Worm (Caenorhabditis elegans) whole organism, mixed stage, embryonic: ENCODE data around the gene str-222.

Experiments
- ceh-43 ChIP-seq: fragments of 200-800 bp; sonication (Bioruptor generic); optimal IDR thresholded peaks from 2 replicates; lab custom pipeline; 2018; ENCODE audit warnings: mild to moderate bottlenecking, missing genetic modification characterization, moderate library complexity, missing compliant biosample characterization
- cnd-1 ChIP-seq: fragments of 200-800 bp; sonication (Bioruptor generic); optimal IDR thresholded peaks from 2 replicates; lab custom pipeline; 2018; ENCODE audit warnings: mild to moderate bottlenecking, missing genetic modification characterization, missing compliant biosample characterization
- drap-1 ChIP-seq: fragments of 200-800 bp; sonication (Bioruptor generic); optimal IDR thresholded peaks from 3 replicates; lab custom pipeline; 2018; ENCODE audit warnings: mild to moderate bottlenecking, missing genetic modification characterization, missing compliant biosample characterization
- elt-1 ChIP-seq: sonication (generic microtip); optimal IDR thresholded peaks from 2 replicates; lab custom pipeline; 2017; ENCODE audit warnings: missing genetic modification characterization, mild to moderate bottlenecking, missing compliant biosample characterization, antibody characterized with exemption, moderate library complexity, borderline replicate concordance; ENCODE audit not compliant: insufficient read depth
- elt-3 ChIP-seq: fragments of 150-350 bp; optimal IDR thresholded peaks from 2 replicates; lab custom pipeline; 2014; ENCODE audit warnings: missing biosample characterization, missing genetic modification characterization
- flh-1 ChIP-seq: fragments of 200-800 bp; sonication (Bioruptor generic); optimal IDR thresholded peaks from 2 replicates; lab custom pipeline; 2018; ENCODE audit warnings: mild to moderate bottlenecking, missing genetic modification characterization, moderate library complexity, missing compliant biosample characterization
- ham-2 ChIP-seq: fragments of 200-800 bp; sonication (Bioruptor generic); optimal IDR thresholded peaks from 2 replicates; lab custom pipeline; 2018; ENCODE audit warnings: mild to moderate bottlenecking, missing genetic modification characterization, missing compliant biosample characterization
- hlh-1 ChIP-seq: fragments of 150-350 bp; optimal IDR thresholded peaks from 2 replicates; lab custom pipeline; 2014; ENCODE audit warnings: missing biosample characterization, missing genetic modification reagents, missing genetic modification characterization
- lin-32 ChIP-seq: fragments of 200-800 bp; sonication (Bioruptor generic); optimal IDR thresholded peaks from 2 replicates; lab custom pipeline; 2018; ENCODE audit warnings: mild to moderate bottlenecking, missing genetic modification characterization, missing compliant biosample characterization
- mab-5 ChIP-seq: fragments of 150-350 bp; optimal IDR thresholded peaks from 2 replicates; lab custom pipeline; 2014; ENCODE audit warnings: missing biosample characterization, missing genetic modification characterization
- mep-1 ChIP-seq: fragments of 150-350 bp; optimal IDR thresholded peaks from 2 replicates; lab custom pipeline; 2017; ENCODE audit warnings: missing biosample characterization, missing genetic modification reagents, missing genetic modification characterization, inconsistent platforms
- nhr-12 ChIP-seq: fragments of 150-350 bp; optimal IDR thresholded peaks from 2 replicates; lab custom pipeline; 2014; ENCODE audit warnings: missing biosample characterization, missing genetic modification characterization
- nhr-237 ChIP-seq: fragments of 150-350 bp; optimal IDR thresholded peaks from 2 replicates; lab custom pipeline; 2014; ENCODE audit warnings: missing biosample characterization, missing genetic modification characterization
- nhr-28 ChIP-seq: fragments of 150-350 bp; optimal IDR thresholded peaks from 2 replicates; lab custom pipeline; 2014; ENCODE audit warnings: missing biosample characterization, missing genetic modification characterization
- nhr-76 ChIP-seq: sonication (generic microtip); optimal IDR thresholded peaks from 2 replicates; lab custom pipeline; 2017; ENCODE audit warnings: missing biosample characterization, missing genetic modification characterization
- sem-2 ChIP-seq: fragments of 200-800 bp; sonication (Bioruptor generic); optimal IDR thresholded peaks from 2 replicates; lab custom pipeline; 2018; ENCODE audit warnings: mild to moderate bottlenecking, missing genetic modification characterization, missing compliant biosample characterization
- snpc-4 ChIP-seq: fragments of 150-350 bp; optimal IDR thresholded peaks from 2 replicates; lab custom pipeline; 2014; ENCODE audit warnings: missing biosample characterization, missing genetic modification characterization
- zip-8 ChIP-seq: fragments of 150-350 bp; optimal IDR thresholded peaks from 2 replicates; lab custom pipeline; 2014; ENCODE audit warnings: missing biosample characterization, missing genetic modification characterization

The str-222 gene

ce11 chrV:1680770-1681169 is 44.8 kb downstream of the str-222 start, which contains the start of gene srw-91:
srw-91 (minus strand) TSS chrV:1680870.
- TF ChIP-seq ceh-43 (no peak), nhr-12 (tag; lab: Kevin White, UChicago) (no peak), cnd-1 (tag; lab: Kevin White, UChicago) (no peak), nhr-237 (tag; lab: Kevin White, UChicago) (no peak), mab-5 (tag; lab: Kevin White, UChicago) (no peak)

ce11 chrV:1682279-1682678 is 46.3 kb downstream of the str-222 start, which contains the start of gene srh-3:
srh-3 (plus strand) TSS chrV:1682579.
- no peak for TF ChIP-seq hlh-1 (tag; lab: Kevin White, UChicago)
- TF ChIP-seq nhr-237 (tag; lab: Kevin White, UChicago): no peak
- TF ChIP-seq elt-3 (tag; lab: Kevin White, UChicago): no peak
- no peak for TF ChIP-seq lin-32 (GFP tag; lab: Kevin White, UChicago)
- TF ChIP-seq drap-1 (GFP tag; lab: Kevin White, UChicago): no peak
- TF ChIP-seq ham-2 (GFP tag; lab: Kevin White, UChicago): no peak
- no peak for TF ChIP-seq zip-8 (tag; lab: Kevin White, UChicago)
- no peak for TF ChIP-seq snpc-4 (tag; lab: Kevin White, UChicago)
- no peak for TF ChIP-seq nhr-76
- no peak for TF ChIP-seq flh-1 (GFP tag; lab: Kevin White, UChicago)
- TF ChIP-seq cnd-1 (tag; lab: Kevin White, UChicago): no peak

- no peak for TF ChIP-seq sem-2 (GFP tag; lab: Kevin White, UChicago)
- TF ChIP-seq mep-1 (tag; lab: Kevin White, UChicago): no peak
- no peak for TF ChIP-seq elt-1
- TF ChIP-seq nhr-28 (tag; lab: Kevin White, UChicago): no peak
These were observed 49.4 kb downstream of the str-222 start, which contains the start of gene srh-5 for ce11 chrV:1685328-1685727. srh-5 (plus strand) TSS chrV:1685628.
